Worm (Caenorhabditis elegans) whole organism, midembryonic: ENCODE data around the gene F59B2.3.
"Not testable (repeated sequence)": the region's sequence is repeated elsewhere in the genome, so short reads cannot be mapped to it uniquely, and the experiment has no call there.

Experiments used
- T22C8.4 ChIP-seq: fragments of 200-800 bp; sonication (Bioruptor generic); IDR thresholded peaks from 2 replicates; pipeline ENCODE4 v1.3.6; 2022; ENCODE audit warnings: missing genetic modification characterization, missing compliant biosample characterization
- cog-1 ChIP-seq: sonication (generic microtip); optimal IDR thresholded peaks from 2 replicates; lab custom pipeline; 2016; ENCODE audit warnings: missing genetic modification characterization, missing compliant biosample characterization
- flt-1 ChIP-seq: fragments of 200-800 bp; sonication (Bioruptor generic); IDR thresholded peaks from 2 replicates; pipeline ENCODE4 v1.3.6; 2022; ENCODE audit warnings: missing genetic modification characterization, missing compliant biosample characterization
- klf-2 ChIP-seq: fragments of 200-800 bp; sonication (Bioruptor generic); conservative IDR thresholded peaks from 2 replicates; pipeline ENCODE4 v1.3.6; 2022; ENCODE audit warnings: missing genetic modification reagents, missing genetic modification characterization, missing compliant biosample characterization
- med-1 ChIP-seq: sonication (generic microtip); optimal IDR thresholded peaks from 2 replicates; lab custom pipeline; 2017; ENCODE audit warnings: missing genetic modification characterization, mild to moderate bottlenecking, missing compliant biosample characterization, antibody characterized with exemption, missing genetic modification reagents; ENCODE audit not compliant: insufficient read depth
- ref-1 ChIP-seq: fragments of 200-800 bp; sonication (Bioruptor generic); conservative IDR thresholded peaks from 2 replicates; pipeline ENCODE4 v1.3.6; 2022; ENCODE audit warnings: missing genetic modification reagents, missing genetic modification characterization, missing compliant biosample characterization
- tab-1 ChIP-seq: fragments of 200-800 bp; sonication (Bioruptor generic); IDR thresholded peaks from 2 replicates; pipeline ENCODE4 v1.3.6; 2022; ENCODE audit warnings: missing genetic modification characterization, missing compliant biosample characterization
- ztf-23 ChIP-seq: fragments of 200-800 bp; sonication (Bioruptor generic); IDR thresholded peaks from 2 replicates; pipeline ENCODE4 v1.3.6; 2022; ENCODE audit warnings: missing genetic modification reagents, missing genetic modification characterization, missing compliant biosample characterization
- ztf-29 ChIP-seq: fragments of 200-800 bp; sonication (Bioruptor generic); IDR thresholded peaks from 2 replicates; pipeline ENCODE4 v1.3.6; 2022; ENCODE audit warnings: missing genetic modification reagents, missing genetic modification characterization, missing compliant biosample characterization

F59B2.3 gene

ce11 chrIII:8997821-8998220 is 1.7 kb downstream of the F59B2.3 start:
- TF ChIP-seq med-1 (no peak), ztf-23 (GFP tag; lab: Robert Waterston, UW) (no peak), klf-2 (GFP tag; lab: Robert Waterston, UW) (no peak), T22C8.4 (no peak), tab-1 (GFP tag; lab: Robert Waterston, UW) (no peak), ref-1 (GFP tag; lab: Robert Waterston, UW) (no peak), flt-1 (no peak), ztf-29 (GFP tag; lab: Robert Waterston, UW) (no peak), cog-1 (no peak)

DNA sequence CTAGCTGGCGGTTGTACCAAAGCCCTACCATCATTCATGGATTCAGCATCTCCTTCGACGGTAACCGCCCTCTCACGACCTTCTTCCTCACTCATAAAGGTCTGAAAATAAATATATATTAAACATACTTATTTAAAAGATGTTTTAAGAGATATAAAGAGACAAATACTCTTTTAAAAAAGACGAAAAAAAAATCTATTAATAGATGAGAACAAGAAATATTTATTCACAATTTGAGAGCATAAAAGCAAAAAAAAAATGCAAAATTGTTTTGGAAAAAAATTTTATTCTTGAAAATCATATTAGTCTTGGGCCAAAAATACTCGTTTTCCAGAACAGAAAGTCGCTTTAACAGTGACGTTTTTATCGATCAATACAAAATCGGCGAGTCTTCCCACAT is 2.9 kb downstream of the F59B2.3 start, which contains the start of gene skat-1:
Gene skat-1 (minus strand): TSS at position 101 of the 400 bp plus-strand sequence.
- TF ChIP-seq cog-1: no peak
- TF ChIP-seq T22C8.4: no peak
- no peak for TF ChIP-seq flt-1
- no peak for TF ChIP-seq ztf-23 (GFP tag; lab: Robert Waterston, UW)
- no peak for TF ChIP-seq ztf-29 (GFP tag; lab: Robert Waterston, UW)
- no peak for TF ChIP-seq ref-1 (GFP tag; lab: Robert Waterston, UW)
- TF ChIP-seq tab-1 (GFP tag; lab: Robert Waterston, UW): no peak
- TF ChIP-seq med-1: no peak
- TF ChIP-seq klf-2 (GFP tag; lab: Robert Waterston, UW): no peak

ce11 chrIII:8989752-8990151 is 9.8 kb downstream of the F59B2.3 start, which contains the start of gene R08D7.7:
Gene R08D7.7 (plus strand): TSS chrIII:8990052.
- not testable (repeated sequence) for TF ChIP-seq ztf-29 (GFP tag; lab: Robert Waterston, UW); med-1; tab-1 (GFP tag; lab: Robert Waterston, UW)

- TF ChIP-seq flt-1 (0 out of 2 replicates have a peak, but pooled peaks have one; percentile 34), ztf-29 (GFP tag; lab: Robert Waterston, UW) (no peak)
Observed at ce11 chrIII:8988544-8988943, 11.0 kb downstream of the F59B2.3 start.

DNA sequence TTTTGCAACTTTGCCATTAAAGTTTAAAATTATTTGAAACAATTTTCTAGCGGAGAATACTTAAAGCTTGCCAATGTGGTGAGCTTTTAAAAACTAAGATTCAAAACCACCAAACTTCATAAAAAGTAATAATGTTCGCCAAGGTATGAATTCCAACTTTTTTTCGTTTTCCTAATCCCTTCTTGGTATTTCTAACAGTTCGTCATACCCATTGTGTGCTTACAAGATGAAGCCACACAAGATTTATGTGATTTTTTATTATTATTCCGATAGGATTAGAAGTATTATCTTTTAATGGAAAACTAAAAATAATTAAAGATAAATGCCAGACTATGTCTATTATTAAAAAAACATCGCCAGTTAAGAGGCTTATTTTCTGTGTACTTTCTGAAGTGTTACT is 11.5 kb downstream of the F59B2.3 start:
- TF ChIP-seq klf-2 (GFP tag; lab: Robert Waterston, UW): no peak

DNA sequence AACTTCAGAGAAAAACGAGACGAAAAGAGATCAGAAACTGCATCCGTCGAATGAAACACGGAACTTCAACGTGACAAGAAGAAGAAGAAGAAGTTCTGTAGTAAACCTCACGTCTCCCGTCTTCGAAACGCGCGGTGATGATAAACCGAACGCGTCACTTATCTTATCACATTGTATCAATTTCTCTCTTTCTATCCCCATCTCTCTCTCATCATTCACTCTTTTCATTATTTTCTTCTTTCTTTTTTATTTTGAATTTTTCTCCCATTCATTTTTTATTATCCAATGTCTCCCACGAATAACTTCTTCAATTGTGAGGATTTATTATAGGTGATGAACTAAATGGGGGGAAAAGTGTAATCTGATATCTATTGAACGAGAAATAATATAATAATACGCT is 12.7 kb downstream of the F59B2.3 start:
- TF ChIP-seq tab-1 (GFP tag; lab: Robert Waterston, UW) (no peak), cog-1 (no peak), med-1 (no peak), klf-2 (GFP tag; lab: Robert Waterston, UW) (no peak), ztf-29 (GFP tag; lab: Robert Waterston, UW) (no peak), ztf-23 (GFP tag; lab: Robert Waterston, UW) (no peak)

- no peak for TF ChIP-seq ztf-29 (GFP tag; lab: Robert Waterston, UW)
- TF ChIP-seq klf-2 (GFP tag; lab: Robert Waterston, UW): no peak
- no peak for TF ChIP-seq ref-1 (GFP tag; lab: Robert Waterston, UW)
- TF ChIP-seq ztf-23 (GFP tag; lab: Robert Waterston, UW): no peak
- no peak for TF ChIP-seq cog-1
- no peak for TF ChIP-seq T22C8.4
- TF ChIP-seq med-1: no peak
- TF ChIP-seq tab-1 (GFP tag; lab: Robert Waterston, UW): no peak
- no peak for TF ChIP-seq flt-1
Observed at ce11 chrIII:8985965-8986364, 13.6 kb downstream of the F59B2.3 start.

- no peak for TF ChIP-seq med-1
- no peak for TF ChIP-seq klf-2 (GFP tag; lab: Robert Waterston, UW)
- TF ChIP-seq tab-1 (GFP tag; lab: Robert Waterston, UW): no peak
- no peak for TF ChIP-seq cog-1
- no peak for TF ChIP-seq ztf-29 (GFP tag; lab: Robert Waterston, UW)
- no peak for TF ChIP-seq ztf-23 (GFP tag; lab: Robert Waterston, UW)
Observed at ce11 chrIII:8985461-8985860, 14.1 kb downstream of the F59B2.3 start.

DNA sequence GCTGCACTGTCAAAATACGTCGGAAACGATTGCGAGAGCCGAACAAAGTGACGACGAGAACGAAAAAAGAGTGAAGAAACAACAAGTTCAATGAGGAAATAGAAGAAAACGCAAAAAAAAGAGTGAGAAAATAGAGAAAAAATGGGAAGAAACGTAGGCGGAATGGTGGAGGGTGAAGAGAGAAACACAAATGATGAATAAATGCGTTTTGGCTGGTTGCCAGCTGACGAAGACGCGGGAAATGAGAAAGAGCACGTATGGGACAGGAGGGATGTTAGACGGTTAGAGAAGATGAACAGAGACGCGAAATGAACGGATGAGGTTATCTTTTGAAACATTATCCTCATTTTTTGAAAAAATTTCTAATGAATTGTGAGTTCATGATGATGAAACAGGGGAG is 14.6 kb downstream of the F59B2.3 start:
- TF ChIP-seq ref-1 (GFP tag; lab: Robert Waterston, UW) (no peak), klf-2 (GFP tag; lab: Robert Waterston, UW) (no peak)

- no peak for TF ChIP-seq tab-1 (GFP tag; lab: Robert Waterston, UW)
- TF ChIP-seq T22C8.4: no peak
- TF ChIP-seq med-1: no peak
- no peak for TF ChIP-seq flt-1
- no peak for TF ChIP-seq cog-1
- TF ChIP-seq ref-1 (GFP tag; lab: Robert Waterston, UW): no peak
- TF ChIP-seq klf-2 (GFP tag; lab: Robert Waterston, UW): no peak
- TF ChIP-seq ztf-23 (GFP tag; lab: Robert Waterston, UW): no peak
- TF ChIP-seq ztf-29 (GFP tag; lab: Robert Waterston, UW): no peak
Observed at ce11 chrIII:8984412-8984811, 15.2 kb downstream of the F59B2.3 start.

DNA sequence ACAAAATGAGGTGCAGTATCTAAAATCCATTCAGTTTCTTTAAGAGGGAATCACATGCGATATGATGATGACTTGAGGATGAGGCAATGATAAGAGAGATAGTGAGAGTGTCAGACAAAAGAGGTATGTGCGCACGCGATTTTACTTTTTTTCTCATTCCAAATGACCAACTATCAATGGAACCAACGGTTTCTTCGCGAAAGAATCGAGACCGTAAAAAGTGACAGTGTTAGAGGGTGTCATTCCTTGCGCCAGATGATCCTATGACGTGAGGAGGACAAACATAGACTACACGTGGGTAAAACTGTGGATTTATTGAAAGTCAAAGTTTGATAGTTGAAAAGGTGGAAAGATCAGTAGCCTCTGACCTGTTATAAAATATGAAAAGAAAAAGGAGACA is 15.8 kb downstream of the F59B2.3 start:
- TF ChIP-seq klf-2 (GFP tag; lab: Robert Waterston, UW) (no peak), med-1 (no peak), T22C8.4 (no peak), ztf-29 (GFP tag; lab: Robert Waterston, UW) (no peak), ztf-23 (GFP tag; lab: Robert Waterston, UW) (no peak), cog-1 (no peak)

DNA sequence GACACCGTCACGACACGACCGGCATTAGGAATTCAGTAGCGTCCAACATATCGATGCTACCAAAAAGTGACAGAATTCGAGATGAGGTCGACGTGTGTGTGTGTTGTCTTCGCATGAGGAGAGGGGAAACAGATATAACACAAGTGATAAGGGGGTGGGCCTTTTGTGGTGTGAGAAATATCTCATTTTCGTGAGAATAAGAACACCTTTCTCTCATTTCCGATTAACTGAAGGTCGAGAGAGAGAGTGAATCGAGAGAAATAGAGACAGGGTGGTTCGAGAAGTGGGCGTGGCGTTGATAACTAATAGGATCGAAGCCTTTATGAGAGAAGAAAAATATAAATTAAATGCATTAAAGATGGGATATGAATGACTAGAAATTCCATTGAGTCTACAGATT is 16.4 kb downstream of the F59B2.3 start:
- TF ChIP-seq klf-2 (GFP tag; lab: Robert Waterston, UW) (no peak), ref-1 (GFP tag; lab: Robert Waterston, UW) (no peak), T22C8.4 (no peak), ztf-23 (GFP tag; lab: Robert Waterston, UW) (no peak), med-1 (no peak), flt-1 (no peak)
